Worm (Caenorhabditis elegans) whole organism, young adult: ENCODE measurements around the gene sre-42.

ENCODE experiments used
- F57C9.4 ChIP-seq: sonication (generic microtip); optimal IDR thresholded peaks from 2 replicates; lab custom pipeline; 2017; ENCODE audit warnings: mild to moderate bottlenecking, missing genetic modification characterization, missing compliant biosample characterization
- Y53F4B.3 ChIP-seq: fragments of 200-800 bp; sonication (Bioruptor generic); IDR thresholded peaks from 2 replicates; pipeline ENCODE4 v1.3.6; 2022; ENCODE audit warnings: missing genetic modification reagents, missing genetic modification characterization, missing compliant biosample characterization
- Y53G8AR.9 ChIP-seq: fragments of 200-800 bp; sonication (Bioruptor generic); conservative IDR thresholded peaks from 2 replicates; pipeline ENCODE4 v1.3.6; 2022; ENCODE audit warnings: missing genetic modification reagents, missing genetic modification characterization, missing compliant biosample characterization
- Y79H2A.3 ChIP-seq: fragments of 200-800 bp; sonication (Bioruptor generic); conservative IDR thresholded peaks from 2 replicates; pipeline ENCODE4 v1.3.6; 2022; ENCODE audit warnings: missing genetic modification reagents, missing genetic modification characterization, missing compliant biosample characterization
- akir-1 ChIP-seq: fragments of 200-800 bp; sonication (Bioruptor generic); optimal IDR thresholded peaks from 2 replicates; lab custom pipeline; 2018; ENCODE audit warnings: mild to moderate bottlenecking, missing genetic modification characterization, moderate library complexity, missing compliant biosample characterization
- ama-1 ChIP-seq, 3 experiments: fragments of 150-350 bp in 1 of 3; sonication (generic microtip) in 2 of 3; optimal IDR thresholded peaks; 2 replicates each; lab custom pipeline; 2014 to 2018; ENCODE audit warnings: missing biosample characterization in 2 of 3, missing genetic modification characterization in 2 of 3, missing genetic modification reagents in 2 of 3
- dpff-1 ChIP-seq: sonication (generic microtip); optimal IDR thresholded peaks from 2 replicates; lab custom pipeline; 2017; ENCODE audit warnings: mild to moderate bottlenecking, missing genetic modification characterization, missing compliant biosample characterization
- hrde-1 ChIP-seq: sonication (generic microtip); optimal IDR thresholded peaks from 2 replicates; lab custom pipeline; 2016; ENCODE audit warnings: missing genetic modification characterization, mild to moderate bottlenecking, missing compliant biosample characterization, moderate library complexity, missing genotype, missing genetic modification reagents, borderline replicate concordance
- lin-26 ChIP-seq: fragments of 200-800 bp; sonication (Bioruptor generic); IDR thresholded peaks from 2 replicates; pipeline ENCODE4 v1.3.6; 2022; ENCODE audit warnings: missing genetic modification reagents, missing genetic modification characterization, missing compliant biosample characterization
- madf-6 ChIP-seq: fragments of 200-800 bp; sonication (Bioruptor generic); IDR thresholded peaks from 2 replicates; pipeline ENCODE4 v1.3.6; 2022; ENCODE audit warnings: missing genetic modification reagents, missing genetic modification characterization, missing compliant biosample characterization
- mel-28 ChIP-seq: sonication (generic microtip); optimal IDR thresholded peaks from 2 replicates; lab custom pipeline; 2016; ENCODE audit warnings: borderline replicate concordance, mild to moderate bottlenecking, missing genetic modification characterization, missing compliant biosample characterization
- nfya-2 ChIP-seq: fragments of 200-800 bp; sonication (Bioruptor generic); IDR thresholded peaks from 2 replicates; pipeline ENCODE4 v1.3.6; 2022; ENCODE audit warnings: missing genetic modification reagents, missing genetic modification characterization, missing compliant biosample characterization
- snpc-3.4 ChIP-seq: sonication (generic microtip); optimal IDR thresholded peaks from 2 replicates; lab custom pipeline; 2017; ENCODE audit warnings: missing genetic modification characterization, mild to moderate bottlenecking, missing compliant biosample characterization, antibody characterized with exemption, moderate library complexity, missing genotype, missing genetic modification reagents
- unc-62 ChIP-seq: fragments of 150-350 bp; optimal IDR thresholded peaks from 2 replicates; lab custom pipeline; 2014; ENCODE audit warnings: missing biosample characterization, missing genetic modification reagents, missing genetic modification characterization

- TF ChIP-seq akir-1 (GFP tag; lab: Kevin White, UChicago) (no peak), F57C9.4 (tag; lab: Kevin White, UChicago) (no peak), Y53F4B.3 (GFP tag; lab: Robert Waterston, UW) (no peak), hrde-1 (tag; lab: Kevin White, UChicago) (no peak), ama-1 (optimal IDR thresholded peaks at IDR 0.05; lab: Kevin White, UChicago) (no peak), ama-1 (GFP tag; optimal IDR thresholded peaks at IDR 0.05; lab: Kevin White, UChicago) (no peak), nfya-2 (no peak), unc-62 (GFP tag; lab: Kevin White, UChicago) (no peak), dpff-1 (tag; lab: Kevin White, UChicago) (no peak), madf-6 (no peak), Y79H2A.3 (GFP tag; lab: Robert Waterston, UW) (no peak), mel-28 (tag; lab: Kevin White, UChicago) (no peak), Y53G8AR.9 (GFP tag; lab: Robert Waterston, UW) (no peak), snpc-3.4 (no peak), lin-26 (no peak)
Measured at ce11 chrII:12341566-12342223, 45.0 kb downstream of the sre-42 start.
